Fruit fly (Drosophila melanogaster): ENCODE results near the gene Sfp24Ba.
A peak's percentile ranks its signal among the peaks of the same experiment; 100 is the strongest.

Gene Sfp24Ba

DNA sequence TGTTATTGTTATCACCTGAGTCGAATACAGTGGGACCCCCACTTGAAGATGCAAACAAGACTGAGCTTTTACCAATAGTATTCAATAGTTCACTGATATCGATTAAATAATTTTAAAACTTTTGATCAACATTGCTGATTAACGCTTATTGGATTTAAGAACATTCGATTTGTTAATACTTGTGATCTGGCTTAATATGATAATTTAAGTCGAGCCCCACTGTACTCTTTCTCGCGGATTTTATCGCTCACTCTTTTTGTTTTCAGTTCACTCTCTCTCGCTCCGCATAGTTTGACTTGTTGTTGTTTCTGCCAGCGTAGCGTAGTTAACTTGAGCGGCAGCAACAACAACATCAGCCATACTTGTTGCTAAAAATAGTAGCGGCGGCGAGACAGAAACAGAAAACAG is 12.6 kb downstream of the Sfp24Ba start (continued):
- TF ChIP-seq Atf3 (GFP tag; optimal IDR thresholded peaks at IDR 0.05) = peak; percentile 94
- peak; percentile 97 for TF ChIP-seq CG9609 (GFP tag; optimal IDR thresholded peaks at IDR 0.05)
- no peak for TF ChIP-seq Hr39 (optimal IDR thresholded peaks at IDR 0.05)
- TF ChIP-seq chinmo (GFP tag; IDR thresholded peaks at IDR 0.05; ENCODE audit: partially characterized antibody) = peak; percentile 74; the same call in 1 of the 4 replicates
- peak; percentile 98 for TF ChIP-seq Chrac-16 (GFP tag; optimal IDR thresholded peaks at IDR 0.05)
- peak; percentile 98 for TF ChIP-seq Dek (tag; optimal IDR thresholded peaks at IDR 0.05)
- TF ChIP-seq CG9215 (GFP tag; IDR thresholded peaks at IDR 0.05) = peak; percentile 97
- peak; percentile 98 for TF ChIP-seq CG10366 (GFP tag; IDR thresholded peaks at IDR 0.05)
- peak; percentile 97 for TF ChIP-seq CG33557 (GFP tag; optimal IDR thresholded peaks at IDR 0.05)
- no peak for TF ChIP-seq hbn (GFP tag; IDR thresholded peaks at IDR 0.05; ENCODE audit: partially characterized antibody)
- TF ChIP-seq ash1 (GFP tag; optimal IDR thresholded peaks at IDR 0.05) = peak; percentile 93
- peak; percentile 30 for TF ChIP-seq Dp (GFP tag; optimal IDR thresholded peaks at IDR 0.05)
- TF ChIP-seq NK7.1 (GFP tag; optimal IDR thresholded peaks at IDR 0.05) = peak; percentile 97
- TF ChIP-seq Abd-B (GFP tag; optimal IDR thresholded peaks at IDR 0.05) = peak; percentile 98
- peak; percentile 96 for TF ChIP-seq gsb (GFP tag; IDR thresholded peaks at IDR 0.05)
- TF ChIP-seq Bdp1 (GFP tag; optimal IDR thresholded peaks at IDR 0.05) = peak; percentile 91
- peak; percentile 96 for TF ChIP-seq C15 (GFP tag; IDR thresholded peaks at IDR 0.05)
- peak; percentile 97 for TF ChIP-seq Bteb2 (GFP tag; optimal IDR thresholded peaks at IDR 0.05)
- TF ChIP-seq CG8478 (optimal IDR thresholded peaks at IDR 0.05) = no peak
- TF ChIP-seq usp (GFP tag; optimal IDR thresholded peaks at IDR 0.05) = no peak
- peak; percentile 97 to 98 for TF ChIP-seq Pdp1 (GFP tag; optimal IDR thresholded peaks at IDR 0.05)
- TF ChIP-seq sens (GFP tag) = peak; percentile 100
- TF ChIP-seq Antp (GFP tag; optimal IDR thresholded peaks at IDR 0.05) = peak; percentile 98
- TF ChIP-seq CG8281 (tag; optimal IDR thresholded peaks at IDR 0.05) = peak; percentile 92
- peak; percentile 98 for TF ChIP-seq Ptx1 (GFP tag; IDR thresholded peaks at IDR 0.05)
- peak; percentile 29 to 83 for TF ChIP-seq insv (GFP tag; optimal IDR thresholded peaks at IDR 0.05)
- peak; percentile 98 for TF ChIP-seq Rfx (GFP tag; IDR thresholded peaks at IDR 0.05)
- peak; percentile 99 for TF ChIP-seq CG8924 (tag; optimal IDR thresholded peaks at IDR 0.05)
- no peak for TF ChIP-seq cg (GFP tag; optimal IDR thresholded peaks at IDR 0.05)
- TF ChIP-seq vnd (GFP tag; IDR thresholded peaks at IDR 0.05; ENCODE audit: partially characterized antibody) = no peak
- peak; percentile 97 for TF ChIP-seq ase (GFP tag; IDR thresholded peaks at IDR 0.05)
- TF ChIP-seq CG10654 (GFP tag; optimal IDR thresholded peaks at IDR 0.05) = peak; percentile 98
- TF ChIP-seq slp2 (GFP tag; optimal IDR thresholded peaks at IDR 0.05) = peak; percentile 97
- TF ChIP-seq CoRest (tag; optimal IDR thresholded peaks at IDR 0.05) = peak; percentile 99
- peak; percentile 79 for TF ChIP-seq ftz-f1 (GFP tag; optimal IDR thresholded peaks at IDR 0.05)
- peak; percentile 99 for TF ChIP-seq CG12769 (tag; optimal IDR thresholded peaks at IDR 0.05)
- TF ChIP-seq crol (GFP tag; IDR thresholded peaks at IDR 0.05) = peak; percentile 49; the same call in 1 of the 2 replicates
- TF ChIP-seq CG8089 (GFP tag; optimal IDR thresholded peaks at IDR 0.05) = peak; percentile 96
- TF ChIP-seq cas (GFP tag; IDR thresholded peaks at IDR 0.05) = peak; percentile 94
- no peak for TF ChIP-seq pita (GFP tag; optimal IDR thresholded peaks at IDR 0.05)
- peak; percentile 98 for TF ChIP-seq Fer3 (tag; optimal IDR thresholded peaks at IDR 0.05)
- peak; percentile 97 for TF ChIP-seq Usf (GFP tag; optimal IDR thresholded peaks at IDR 0.05)
- TF ChIP-seq Dll (GFP tag; IDR thresholded peaks at IDR 0.05; ENCODE audit: partially characterized antibody) = no peak; the same call in 3 of the 4 replicates
- TF ChIP-seq CG7271 (tag; optimal IDR thresholded peaks at IDR 0.05) = peak; percentile 90
- peak; percentile 88 for TF ChIP-seq Doc2 (GFP tag; IDR thresholded peaks at IDR 0.05)
- peak; percentile 92 for TF ChIP-seq sim (GFP tag; IDR thresholded peaks at IDR 0.05)
- TF ChIP-seq onecut (GFP tag; IDR thresholded peaks at IDR 0.05) = peak; percentile 96
- no peak for TF ChIP-seq ato (GFP tag; IDR thresholded peaks at IDR 0.05; ENCODE audit: partially characterized antibody)
- TF ChIP-seq CG12391 (tag; optimal IDR thresholded peaks at IDR 0.05) = peak; percentile 99
- peak; percentile 97 for TF ChIP-seq Aef1 (GFP tag; IDR thresholded peaks at IDR 0.05)
- no peak for TF ChIP-seq CG14860 (GFP tag; IDR thresholded peaks at IDR 0.05; ENCODE audit: partially characterized antibody)
- peak; percentile 93 for TF ChIP-seq CG7987 (GFP tag; optimal IDR thresholded peaks at IDR 0.05)
